Worm (Caenorhabditis elegans) whole organism, midembryonic: ENCODE results near the gene pals-39.

Experiments used
- T22C8.4 ChIP-seq: fragments of 200-800 bp; sonication (Bioruptor generic); IDR thresholded peaks from 2 replicates; pipeline ENCODE4 v1.3.6; 2022; ENCODE audit warnings: missing genetic modification characterization, missing compliant biosample characterization
- flt-1 ChIP-seq: fragments of 200-800 bp; sonication (Bioruptor generic); IDR thresholded peaks from 2 replicates; pipeline ENCODE4 v1.3.6; 2022; ENCODE audit warnings: missing genetic modification characterization, missing compliant biosample characterization
- klf-2 ChIP-seq: fragments of 200-800 bp; sonication (Bioruptor generic); conservative IDR thresholded peaks from 2 replicates; pipeline ENCODE4 v1.3.6; 2022; ENCODE audit warnings: missing genetic modification reagents, missing genetic modification characterization, missing compliant biosample characterization
- tab-1 ChIP-seq: fragments of 200-800 bp; sonication (Bioruptor generic); IDR thresholded peaks from 2 replicates; pipeline ENCODE4 v1.3.6; 2022; ENCODE audit warnings: missing genetic modification characterization, missing compliant biosample characterization
- ztf-29 ChIP-seq: fragments of 200-800 bp; sonication (Bioruptor generic); IDR thresholded peaks from 2 replicates; pipeline ENCODE4 v1.3.6; 2022; ENCODE audit warnings: missing genetic modification reagents, missing genetic modification characterization, missing compliant biosample characterization

DNA sequence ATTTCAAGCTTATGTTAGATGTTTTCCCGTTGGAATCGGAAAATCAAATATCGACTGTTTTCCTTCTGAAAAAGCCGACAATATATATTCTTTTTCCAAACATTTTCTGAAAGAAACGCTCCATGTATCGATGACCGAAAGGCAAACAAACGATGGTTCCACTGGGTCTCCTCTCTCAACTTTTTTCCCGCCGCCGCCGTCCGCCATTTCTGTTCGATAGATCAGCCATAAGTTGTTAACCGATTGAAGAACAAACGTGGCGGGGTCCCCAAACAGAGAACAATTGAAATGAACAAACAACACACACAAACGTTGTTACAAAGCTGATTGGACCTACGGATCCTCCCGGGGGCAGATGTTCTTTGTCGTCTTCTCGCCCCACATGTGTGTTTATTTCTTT, 23.0 kb upstream of the pals-39 start:
- TF ChIP-seq T22C8.4 (GFP tag; lab: Robert Waterston, UW) = no peak
- TF ChIP-seq klf-2 (GFP tag; lab: Robert Waterston, UW) = no peak
- TF ChIP-seq tab-1 (GFP tag; lab: Robert Waterston, UW) = no peak
- TF ChIP-seq ztf-29 (GFP tag; lab: Robert Waterston, UW) = no peak
- TF ChIP-seq flt-1 (GFP tag; lab: Robert Waterston, UW) = no peak
